Worm (Caenorhabditis elegans) whole organism, young adult: ENCODE data around the gene ckc-1.

Experiments used
- B0336.3 ChIP-seq: fragments of 200-800 bp; sonication (Bioruptor generic); IDR thresholded peaks from 2 replicates; pipeline ENCODE4 v1.3.6; 2022; ENCODE audit warnings: missing genetic modification characterization, missing compliant biosample characterization
- F22D6.2 ChIP-seq: sonication (generic microtip); optimal IDR thresholded peaks from 2 replicates; lab custom pipeline; 2016; ENCODE audit warnings: mild to moderate bottlenecking, missing genetic modification characterization, missing compliant biosample characterization
- F33H1.4 ChIP-seq: fragments of 200-800 bp; sonication (Bioruptor generic); IDR thresholded peaks from 2 replicates; pipeline ENCODE4 v1.3.6; 2022; ENCODE audit warnings: missing genetic modification reagents, missing genetic modification characterization, missing compliant biosample characterization
- F49E8.2 ChIP-seq: sonication (generic microtip); optimal IDR thresholded peaks from 3 replicates; lab custom pipeline; 2017; ENCODE audit warnings: missing genetic modification characterization, mild to moderate bottlenecking, missing compliant biosample characterization, antibody characterized with exemption, moderate library complexity; ENCODE audit not compliant: insufficient read depth
- F57A8.1 ChIP-seq: fragments of 200-800 bp; sonication (Bioruptor generic); optimal IDR thresholded peaks from 2 replicates; lab custom pipeline; 2018; ENCODE audit warnings: mild to moderate bottlenecking, missing genetic modification characterization, moderate library complexity, missing compliant biosample characterization
- Y53F4B.3 ChIP-seq: fragments of 200-800 bp; sonication (Bioruptor generic); IDR thresholded peaks from 2 replicates; pipeline ENCODE4 v1.3.6; 2022; ENCODE audit warnings: missing genetic modification reagents, missing genetic modification characterization, missing compliant biosample characterization
- Y53G8AR.9 ChIP-seq: fragments of 200-800 bp; sonication (Bioruptor generic); conservative IDR thresholded peaks from 2 replicates; pipeline ENCODE4 v1.3.6; 2022; ENCODE audit warnings: missing genetic modification reagents, missing genetic modification characterization, missing compliant biosample characterization
- ama-1 ChIP-seq, 3 experiments: fragments of 150-350 bp in 1 of 3; sonication (generic microtip) in 2 of 3; optimal IDR thresholded peaks; 2 replicates each; lab custom pipeline; 2014 to 2018; ENCODE audit warnings: missing biosample characterization in 2 of 3, missing genetic modification characterization in 2 of 3, missing genetic modification reagents in 2 of 3
- atf-7 ChIP-seq: sonication (generic microtip); optimal IDR thresholded peaks from 2 replicates; lab custom pipeline; 2017; ENCODE audit warnings: mild to moderate bottlenecking, missing genetic modification characterization, missing compliant biosample characterization
- ccch-3 ChIP-seq: fragments of 200-800 bp; sonication (Bioruptor generic); optimal IDR thresholded peaks from 2 replicates; lab custom pipeline; 2018; ENCODE audit warnings: mild to moderate bottlenecking, missing genetic modification characterization, missing compliant biosample characterization
- cebp-1 ChIP-seq, 2 experiments: fragments of 200-800 bp in 1 of 2; sonication (Bioruptor generic) in 1 of 2; sonication (generic microtip) in 1 of 2; IDR thresholded peaks in 1 of 2; optimal IDR thresholded peaks in 1 of 2; 2 replicates each; pipeline versions ENCODE4 v1.3.6 to Lab custom; 2017 to 2022; ENCODE audit warnings: missing compliant biosample characterization in 2 of 2, missing genetic modification characterization in 2 of 2, mild to moderate bottlenecking in 1 of 2, missing genetic modification reagents in 1 of 2, moderate library complexity in 1 of 2
- dox-1 ChIP-seq: fragments of 200-800 bp; sonication (Bioruptor generic); IDR thresholded peaks from 2 replicates; pipeline ENCODE4 v1.3.6; 2022; ENCODE audit warnings: missing genetic modification reagents, missing genetic modification characterization, missing compliant biosample characterization
- ekl-4 ChIP-seq: fragments of 200-800 bp; sonication (Bioruptor generic); IDR thresholded peaks from 2 replicates; pipeline ENCODE4 v1.3.6; 2022; ENCODE audit warnings: missing genetic modification reagents, missing genetic modification characterization, missing compliant biosample characterization
- ets-4 ChIP-seq: fragments of 200-800 bp; sonication (Bioruptor generic); optimal IDR thresholded peaks from 2 replicates; lab custom pipeline; 2018; ENCODE audit warnings: mild to moderate bottlenecking, missing genetic modification characterization, missing compliant biosample characterization
- hlh-12 ChIP-seq: sonication (generic microtip); optimal IDR thresholded peaks from 2 replicates; lab custom pipeline; 2016; ENCODE audit warnings: missing genetic modification characterization, missing compliant biosample characterization
- hsf-1 ChIP-seq: fragments of 200-800 bp; sonication (Bioruptor generic); IDR thresholded peaks from 2 replicates; pipeline ENCODE4 v1.3.6; 2022; ENCODE audit warnings: missing genetic modification reagents, missing genetic modification characterization, missing compliant biosample characterization
- lag-1 ChIP-seq: fragments of 200-800 bp; sonication (Bioruptor generic); IDR thresholded peaks from 2 replicates; pipeline ENCODE4 v1.3.6; 2022; ENCODE audit warnings: missing genetic modification reagents, missing genetic modification characterization, missing compliant biosample characterization
- let-607 ChIP-seq, 2 experiments: fragments of 200-800 bp in 1 of 2; sonication (Bioruptor generic) in 1 of 2; sonication (generic microtip) in 1 of 2; optimal IDR thresholded peaks; 2 replicates each; lab custom pipeline; 2016 to 2018; ENCODE audit warnings: mild to moderate bottlenecking in 2 of 2, missing compliant biosample characterization in 2 of 2, missing genetic modification characterization in 2 of 2, moderate library complexity in 2 of 2, missing genotype in 1 of 2
- lin-40 ChIP-seq: sonication (generic microtip); optimal IDR thresholded peaks from 2 replicates; lab custom pipeline; 2016; ENCODE audit warnings: missing genetic modification characterization, mild to moderate bottlenecking, missing compliant biosample characterization, missing genotype, missing genetic modification reagents
- mes-4 ChIP-seq: sonication (generic microtip); optimal IDR thresholded peaks from 2 replicates; lab custom pipeline; 2016; ENCODE audit warnings: missing genotype, missing genetic modification characterization, missing compliant biosample characterization
- mxl-1 ChIP-seq: sonication (generic microtip); optimal IDR thresholded peaks from 2 replicates; lab custom pipeline; 2016; ENCODE audit warnings: missing genetic modification characterization, missing compliant biosample characterization
- nhr-80 ChIP-seq: sonication (generic microtip); optimal IDR thresholded peaks from 2 replicates; lab custom pipeline; 2016; ENCODE audit warnings: missing genetic modification characterization, missing compliant biosample characterization
- pha-4 ChIP-seq: fragments of 150-350 bp; sonication (generic microtip); optimal IDR thresholded peaks from 2 replicates; lab custom pipeline; 2014; ENCODE audit warnings: missing biosample characterization, missing genetic modification reagents, missing genetic modification characterization
- rec-8 ChIP-seq, 2 experiments: sonication (generic microtip); optimal IDR thresholded peaks; 2 replicates each; lab custom pipeline; 2016; ENCODE audit warnings: mild to moderate bottlenecking in 2 of 2, missing genetic modification characterization in 2 of 2, missing genetic modification reagents in 2 of 2, missing genotype in 2 of 2, missing biosample characterization in 1 of 2, missing compliant biosample characterization in 1 of 2, moderate library complexity in 1 of 2
- snpc-1.1 ChIP-seq: sonication (generic microtip); optimal IDR thresholded peaks from 2 replicates; lab custom pipeline; 2017; ENCODE audit warnings: missing genetic modification characterization, mild to moderate bottlenecking, missing compliant biosample characterization, antibody characterized with exemption, moderate library complexity, missing genotype, missing genetic modification reagents; ENCODE audit not compliant: insufficient read depth
- snpc-1.3 ChIP-seq: sonication (generic microtip); optimal IDR thresholded peaks from 2 replicates; lab custom pipeline; 2017; ENCODE audit warnings: missing genetic modification characterization, mild to moderate bottlenecking, missing compliant biosample characterization, antibody characterized with exemption, moderate library complexity, missing genotype, missing genetic modification reagents; ENCODE audit not compliant: insufficient read depth
- snpc-3.4 ChIP-seq: sonication (generic microtip); optimal IDR thresholded peaks from 2 replicates; lab custom pipeline; 2017; ENCODE audit warnings: missing genetic modification characterization, mild to moderate bottlenecking, missing compliant biosample characterization, antibody characterized with exemption, moderate library complexity, missing genotype, missing genetic modification reagents
- sptf-2 ChIP-seq: fragments of 200-800 bp; sonication (Bioruptor generic); optimal IDR thresholded peaks from 2 replicates; lab custom pipeline; 2018; ENCODE audit warnings: mild to moderate bottlenecking, missing genetic modification characterization, missing compliant biosample characterization
- tbp1 ChIP-seq: fragments of 200-800 bp; sonication (Bioruptor generic); optimal IDR thresholded peaks from 2 replicates; lab custom pipeline; 2018; ENCODE audit warnings: mild to moderate bottlenecking, missing genetic modification characterization, missing compliant biosample characterization
- tbx-9 ChIP-seq: sonication (generic microtip); optimal IDR thresholded peaks from 2 replicates; lab custom pipeline; 2016; ENCODE audit warnings: borderline replicate concordance, missing genetic modification characterization, inconsistent platforms, missing compliant biosample characterization
- tlf-1 ChIP-seq: fragments of 200-800 bp; sonication (Bioruptor generic); optimal IDR thresholded peaks from 2 replicates; lab custom pipeline; 2018; ENCODE audit warnings: mild to moderate bottlenecking, missing genetic modification characterization, missing compliant biosample characterization
- unc-130 ChIP-seq: sonication (generic microtip); optimal IDR thresholded peaks from 2 replicates; lab custom pipeline; 2016; ENCODE audit warnings: missing genetic modification reagents, missing genetic modification characterization, missing compliant biosample characterization
- zfh-2 ChIP-seq: fragments of 200-800 bp; sonication (Bioruptor generic); conservative IDR thresholded peaks from 2 replicates; pipeline ENCODE4 v1.3.6; 2022; ENCODE audit warnings: missing genetic modification reagents, missing genetic modification characterization, missing compliant biosample characterization
- ztf-18 ChIP-seq: sonication (generic microtip); optimal IDR thresholded peaks from 2 replicates; lab custom pipeline; 2016; ENCODE audit warnings: missing genotype, mild to moderate bottlenecking, missing genetic modification characterization, missing compliant biosample characterization
- ztf-25 ChIP-seq: fragments of 200-800 bp; sonication (Bioruptor generic); IDR thresholded peaks from 2 replicates; pipeline ENCODE4 v1.3.6; 2022; ENCODE audit warnings: missing genetic modification reagents, missing genetic modification characterization, missing compliant biosample characterization
- ztf-28 ChIP-seq: fragments of 200-800 bp; sonication (Bioruptor generic); IDR thresholded peaks from 2 replicates; pipeline ENCODE4 v1.3.6; 2022; ENCODE audit warnings: missing genetic modification reagents, missing genetic modification characterization, missing compliant biosample characterization

Gene ckc-1

ce11 chrX:3534218-3534617, 42.2 kb upstream of the ckc-1 start:
- peak; percentile 21 for TF ChIP-seq pha-4 (tag; lab: Kevin White, UChicago)
- peak; percentile 24 for TF ChIP-seq tbp1
- TF ChIP-seq let-607 (tag; optimal IDR thresholded peaks at IDR 0.05; lab: Kevin White, UChicago), result peak in 1 of 2 experiments; percentile 38
- peak; percentile 95 for TF ChIP-seq nhr-80 (tag; lab: Kevin White, UChicago)
- peak; percentile 71 for TF ChIP-seq dox-1 (GFP tag; lab: Robert Waterston, UW)
- TF ChIP-seq mes-4, result no peak
- no peak for TF ChIP-seq tlf-1 (GFP tag; lab: Kevin White, UChicago)
- TF ChIP-seq atf-7 (tag; lab: Kevin White, UChicago), result peak; percentile 8
- no peak for TF ChIP-seq zfh-2
- peak; percentile 34 for TF ChIP-seq lin-40 (tag; lab: Kevin White, UChicago)
- peak; percentile 40 for TF ChIP-seq ets-4 (GFP tag; lab: Kevin White, UChicago)
- no peak for TF ChIP-seq cebp-1 (GFP tag; IDR thresholded peaks at IDR 0.05; lab: Robert Waterston, UW)
- TF ChIP-seq cebp-1 (tag; optimal IDR thresholded peaks at IDR 0.05; lab: Kevin White, UChicago), result peak; percentile 60
- TF ChIP-seq, all 124 proteins: peak for 9

ce11 chrX:3535505-3535904, 40.9 kb upstream of the ckc-1 start:
- TF ChIP-seq cebp-1 (GFP tag; IDR thresholded peaks at IDR 0.05; lab: Robert Waterston, UW), result no peak
- no peak for TF ChIP-seq cebp-1 (tag; optimal IDR thresholded peaks at IDR 0.05; lab: Kevin White, UChicago)
- TF ChIP-seq ztf-18, result no peak
- TF ChIP-seq unc-130 (GFP tag; lab: Kevin White, UChicago), result no peak
- TF ChIP-seq snpc-1.3 (tag; lab: Kevin White, UChicago), result no peak
- no peak for TF ChIP-seq ekl-4 (GFP tag; lab: Robert Waterston, UW)
- no peak for TF ChIP-seq F33H1.4 (GFP tag; lab: Robert Waterston, UW)
- TF ChIP-seq atf-7 (tag; lab: Kevin White, UChicago), result no peak
- no peak for TF ChIP-seq mes-4
- TF ChIP-seq mxl-1 (tag; lab: Kevin White, UChicago), result no peak
- no peak for TF ChIP-seq pha-4 (tag; lab: Kevin White, UChicago)
- no peak for TF ChIP-seq hlh-12
- TF ChIP-seq sptf-2 (GFP tag; lab: Kevin White, UChicago), result no peak
- TF ChIP-seq rec-8 (tag; optimal IDR thresholded peaks at IDR 0.05; lab: Kevin White, UChicago), result no peak
- TF ChIP-seq F22D6.2 (tag; lab: Kevin White, UChicago), result no peak
- TF ChIP-seq ccch-3 (GFP tag; lab: Kevin White, UChicago), result no peak
- TF ChIP-seq tbx-9 (tag; lab: Kevin White, UChicago), result no peak
- TF ChIP-seq lag-1 (GFP tag; lab: Robert Waterston, UW), result no peak

DNA sequence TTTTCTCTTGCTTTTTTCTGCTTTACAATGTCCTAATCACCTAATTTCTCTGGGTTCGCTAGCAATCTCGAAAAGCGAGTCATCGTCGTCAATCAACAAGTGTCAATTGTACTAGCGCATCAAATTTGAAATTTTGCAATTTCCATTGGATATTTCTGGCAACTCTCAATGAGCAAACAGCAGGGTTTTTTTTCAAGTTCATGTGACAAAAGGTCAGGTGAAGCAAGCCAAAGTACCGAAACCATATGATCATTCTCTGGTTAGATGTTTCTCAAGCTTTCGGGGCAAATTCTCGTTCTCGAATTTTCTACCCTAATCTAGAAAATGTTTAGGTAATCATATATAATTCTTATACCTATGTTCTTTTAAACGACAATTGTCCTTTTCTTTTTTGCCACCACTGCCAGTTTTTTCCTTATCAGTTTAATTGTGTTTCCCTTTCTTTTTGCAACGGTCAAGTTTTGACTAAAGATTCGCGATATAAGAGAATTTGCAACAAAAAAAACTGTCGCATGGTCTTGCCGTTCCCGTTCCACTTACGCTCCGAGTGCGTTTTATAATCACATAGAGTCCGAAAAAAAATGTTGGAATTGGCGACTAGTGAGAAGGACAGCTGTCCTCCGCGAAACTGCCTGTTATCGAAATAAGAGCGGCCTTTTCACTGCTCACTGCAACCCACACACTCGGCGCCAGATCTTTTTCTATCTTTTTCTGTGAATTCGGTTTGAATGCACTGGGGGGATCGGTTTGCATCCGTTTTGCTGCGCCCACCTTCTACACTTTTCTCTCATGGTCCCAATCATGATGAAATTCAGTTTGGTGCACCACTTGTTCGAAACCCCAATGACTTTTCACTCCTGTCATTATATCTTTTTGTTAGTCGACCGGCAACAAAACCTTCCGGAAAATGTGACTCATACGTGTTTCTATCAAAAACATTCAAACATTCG, 39.8 kb upstream of the ckc-1 start:
- peak; percentile 80 for TF ChIP-seq hsf-1 (GFP tag; lab: Robert Waterston, UW)
- TF ChIP-seq B0336.3 (GFP tag; lab: Robert Waterston, UW), result no peak
- TF ChIP-seq nhr-80 (tag; lab: Kevin White, UChicago), result peak; percentile 10
- TF ChIP-seq snpc-3.4 (tag; lab: Kevin White, UChicago), result no peak

ce11 chrX:3537335-3537734, 39.1 kb upstream of the ckc-1 start, which contains the start of gene gyg-1:
Gene gyg-1 (plus strand): TSS chrX:3537635.
- no peak for TF ChIP-seq ztf-25 (GFP tag; lab: Robert Waterston, UW)
- TF ChIP-seq Y53F4B.3 (GFP tag; lab: Robert Waterston, UW), result no peak
- no peak for TF ChIP-seq snpc-1.1 (tag; lab: Kevin White, UChicago)
- TF ChIP-seq F49E8.2 (tag; lab: Kevin White, UChicago), result no peak
- no peak for TF ChIP-seq ccch-3 (GFP tag; lab: Kevin White, UChicago)
- no peak for TF ChIP-seq hsf-1 (GFP tag; lab: Robert Waterston, UW)
- TF ChIP-seq snpc-1.3 (tag; lab: Kevin White, UChicago), result no peak
- TF ChIP-seq pha-4 (tag; lab: Kevin White, UChicago), result no peak
- no peak for TF ChIP-seq ztf-28 (GFP tag; lab: Robert Waterston, UW)
- TF ChIP-seq ama-1 (optimal IDR thresholded peaks at IDR 0.05; lab: Kevin White, UChicago), result no peak
- TF ChIP-seq ama-1 (GFP tag; optimal IDR thresholded peaks at IDR 0.05; lab: Kevin White, UChicago), result no peak
- TF ChIP-seq F57A8.1 (GFP tag; lab: Kevin White, UChicago), result no peak
- TF ChIP-seq Y53G8AR.9 (GFP tag; lab: Robert Waterston, UW), result no peak
